Fruit fly (Drosophila melanogaster): ENCODE data around the gene tmod.
A peak's percentile ranks its signal among the peaks of the same experiment; 100 is the strongest.

DNA sequence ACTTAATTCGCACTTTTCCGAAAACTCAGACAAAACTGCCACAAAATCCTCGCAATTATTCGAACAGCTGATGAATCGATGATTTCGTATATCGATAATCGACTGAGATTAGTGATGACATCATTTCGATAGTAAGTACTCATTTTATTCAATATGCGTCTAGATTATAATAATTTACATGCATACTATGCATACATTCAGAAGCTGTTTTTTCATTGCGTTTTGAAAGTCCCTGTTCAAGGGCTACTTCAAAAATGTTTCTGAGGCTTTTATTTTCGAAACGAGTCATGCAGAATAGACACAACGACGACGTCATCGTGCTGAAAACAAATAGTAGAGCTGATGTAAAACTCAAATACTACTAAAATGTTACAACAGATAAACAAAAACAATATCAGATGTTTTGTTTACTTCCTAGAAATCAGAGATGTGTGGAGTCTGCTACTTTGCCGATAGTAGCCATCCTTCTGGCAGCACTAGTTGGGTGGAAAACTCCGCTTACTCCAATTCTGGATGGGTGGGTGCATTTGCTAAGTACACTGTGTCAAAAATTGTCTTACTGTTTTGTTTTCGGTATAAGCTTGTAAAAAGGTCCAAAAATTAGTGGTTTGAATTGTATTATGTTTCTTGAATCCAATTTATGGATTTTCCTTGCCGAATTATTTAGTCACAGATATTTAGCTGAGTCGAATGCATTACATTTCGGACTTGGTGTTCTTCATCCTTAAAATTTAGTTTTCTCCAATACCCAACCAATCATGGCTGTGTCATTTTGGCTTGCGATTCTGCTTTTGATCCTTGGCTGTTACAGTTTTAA, 69.2 kb downstream of the tmod start, which contains the start of the genes CG2246 and CG31021:
- TF ChIP-seq CG8478 (optimal IDR thresholded peaks at IDR 0.05) (no peak), CTCF (optimal IDR thresholded peaks at IDR 0.05) (peak; percentile 66 to 72)
